Worm (Caenorhabditis elegans): ENCODE results near the gene rig-4.

Gene rig-4

DNA sequence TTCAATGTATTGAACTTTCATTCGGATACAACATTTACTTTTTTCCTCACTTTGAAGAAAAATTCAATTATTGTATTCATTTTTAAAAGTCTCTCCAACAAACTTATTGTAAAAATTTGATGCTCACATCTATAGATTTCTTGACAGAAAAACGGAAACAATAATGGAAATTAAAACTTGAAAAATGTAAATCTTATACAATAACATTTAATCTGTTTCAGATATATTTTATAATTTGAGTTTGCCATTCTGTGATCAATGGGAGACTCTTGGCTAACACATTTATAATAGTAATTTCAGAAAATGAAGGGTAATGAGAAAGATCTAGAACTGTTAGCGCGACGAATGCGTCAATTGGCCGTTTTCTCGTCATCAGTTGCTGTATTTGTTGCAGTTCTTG, 15.5 kb downstream of the rig-4 start, which contains the start of gene col-115:
TSS of gene col-115 (plus strand) at position 301 of the 400 bp plus-strand sequence.
- TF ChIP-seq tlf-1 (GFP tag; optimal IDR thresholded peaks at IDR 0.05) (no peak), mes-4 (tag; optimal IDR thresholded peaks at IDR 0.05) (no peak), aptf-2 (GFP tag; conservative IDR thresholded peaks at IDR 0.05) (no peak), nfya-1 (tag; optimal IDR thresholded peaks at IDR 0.05; ENCODE audit: borderline replicate concordance, insufficient read depth) (no peak), attf-3 (GFP tag; conservative IDR thresholded peaks at IDR 0.05) (no peak), madf-8 (GFP tag; conservative IDR thresholded peaks at IDR 0.05) (no peak), ets-4 (GFP tag; optimal IDR thresholded peaks at IDR 0.05) (no peak), ztf-22 (GFP tag; optimal IDR thresholded peaks at IDR 0.05) (no peak), ztf-26 (tag; optimal IDR thresholded peaks at IDR 0.05) (no peak), Y56A3A.18 (GFP tag; IDR thresholded peaks at IDR 0.05) (no peak), aptf-3 (GFP tag; IDR thresholded peaks at IDR 0.05) (no peak), snpc-3.4 (tag; optimal IDR thresholded peaks at IDR 0.05) (no peak), xnd-1 (tag; optimal IDR thresholded peaks at IDR 0.05) (no peak), hmg-20 (GFP tag; IDR thresholded peaks at IDR 0.05) (no peak), ceh-27 (GFP tag; optimal IDR thresholded peaks at IDR 0.05) (no peak), lin-40 (tag; optimal IDR thresholded peaks at IDR 0.05) (no peak), C06A6.2 (GFP tag; conservative IDR thresholded peaks at IDR 0.05) (no peak), F37B4.10 (GFP tag; IDR thresholded peaks at IDR 0.05) (no peak)

DNA sequence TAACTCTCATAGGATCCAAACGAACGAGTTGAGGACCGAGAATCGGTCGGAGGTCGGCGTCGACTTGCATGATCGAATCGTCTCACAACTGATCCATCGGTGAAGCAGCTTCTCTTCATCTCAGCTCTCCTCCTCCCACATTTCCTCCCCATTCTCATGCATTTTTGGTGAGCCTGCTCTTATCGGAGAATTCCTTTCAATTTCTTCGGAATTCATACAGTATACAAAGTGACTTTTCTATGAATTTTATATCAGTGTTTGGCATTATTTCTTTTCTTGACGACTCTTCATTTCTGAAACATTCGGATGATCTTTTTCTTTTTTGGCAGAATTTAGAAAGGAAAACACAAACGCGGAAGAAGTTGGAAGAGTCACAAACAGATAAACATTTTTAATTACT, 16.8 kb downstream of the rig-4 start, which contains the start of gene mec-17:
TSS of gene mec-17 (minus strand) at position 101 of the 400 bp plus-strand sequence.
- TF ChIP-seq F49E8.2 (tag; optimal IDR thresholded peaks at IDR 0.05; ENCODE audit: insufficient read depth): no peak
- TF ChIP-seq hlh-12 (tag; optimal IDR thresholded peaks at IDR 0.05): no peak
- TF ChIP-seq mcd-1 (GFP tag; IDR thresholded peaks at IDR 0.05): no peak
- TF ChIP-seq let-607 (tag; optimal IDR thresholded peaks at IDR 0.05): no peak

DNA sequence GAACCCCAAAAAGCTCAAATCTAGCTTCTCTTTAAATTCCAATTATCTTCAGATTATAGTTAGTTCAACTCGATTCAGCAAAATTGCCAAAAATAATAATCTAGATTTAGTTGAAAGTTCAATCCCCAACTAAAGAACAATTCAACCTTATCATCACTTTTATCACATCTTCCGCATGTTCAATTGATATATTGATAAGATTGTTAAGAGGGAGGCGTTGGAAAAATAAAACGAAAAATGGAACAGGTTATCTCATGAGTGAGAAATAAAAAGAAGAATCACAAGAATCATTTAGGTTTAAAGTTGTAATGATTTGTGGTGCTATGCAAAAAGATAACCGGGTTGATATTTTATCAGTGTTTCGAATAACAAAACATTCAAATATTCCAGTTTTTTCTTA, 18.2 kb downstream of the rig-4 start:
- TF ChIP-seq efl-1 (GFP tag; optimal IDR thresholded peaks at IDR 0.05) (no peak), C17E4.6 (GFP tag; IDR thresholded peaks at IDR 0.05) (no peak), K11D2.4 (GFP tag; IDR thresholded peaks at IDR 0.05) (no peak), akir-1 (GFP tag; optimal IDR thresholded peaks at IDR 0.05) (no peak), unc-62 (GFP tag; optimal IDR thresholded peaks at IDR 0.05) (no peak), xnd-1 (tag; optimal IDR thresholded peaks at IDR 0.05) (no peak), ama-1 (optimal IDR thresholded peaks at IDR 0.05) (no peak), ama-1 (GFP tag; optimal IDR thresholded peaks at IDR 0.05) (no peak), B0336.3 (GFP tag; IDR thresholded peaks at IDR 0.05) (no peak), Y56A3A.18 (GFP tag; IDR thresholded peaks at IDR 0.05) (no peak), gei-17 (GFP tag; optimal IDR thresholded peaks at IDR 0.05) (no peak), ceh-27 (GFP tag; optimal IDR thresholded peaks at IDR 0.05) (no peak)

DNA sequence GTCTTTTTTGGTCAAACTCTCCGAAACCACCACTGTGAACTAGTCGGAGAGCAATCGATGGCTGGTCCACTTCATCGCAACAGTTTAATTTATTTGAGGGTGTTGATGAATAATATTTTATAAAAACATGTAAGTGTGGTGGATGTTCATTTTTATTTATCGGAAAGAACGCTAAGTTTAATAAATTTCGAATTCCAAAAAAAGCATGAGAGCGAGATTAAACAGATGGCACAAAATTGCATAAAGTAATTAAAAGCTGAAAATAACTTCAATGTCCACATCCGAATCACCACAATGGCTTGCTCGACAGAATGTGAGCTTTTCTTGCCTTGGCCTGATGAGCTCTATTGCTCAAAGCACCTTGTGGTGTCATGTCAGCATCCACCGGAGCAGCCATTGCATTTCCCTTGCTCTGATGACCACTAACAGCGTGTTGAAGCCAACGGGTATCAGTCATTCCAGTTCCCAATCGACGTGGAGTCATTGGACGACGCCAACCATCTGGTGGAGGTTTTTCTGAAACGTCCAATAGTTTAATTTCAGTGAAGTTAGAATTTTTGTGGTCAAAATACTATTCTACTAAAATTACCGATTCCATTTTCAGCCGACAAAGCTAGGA, 20.1 kb downstream of the rig-4 start:
- TF ChIP-seq pbrm-1 (GFP tag; IDR thresholded peaks at IDR 0.05) (peak; percentile 16; the same call in 1 of the 2 replicates), efl-1 (GFP tag; optimal IDR thresholded peaks at IDR 0.05) (no peak), D2030.7 (GFP tag; IDR thresholded peaks at IDR 0.05) (0 out of 2 replicates have a peak, but pooled peaks have one; percentile 28), sea-2 (GFP tag; IDR thresholded peaks at IDR 0.05) (no peak), nfya-1 (tag; optimal IDR thresholded peaks at IDR 0.05; ENCODE audit: borderline replicate concordance, insufficient read depth) (no peak), aptf-2 (GFP tag; conservative IDR thresholded peaks at IDR 0.05) (0 out of 2 replicates have a peak, but pooled peaks have one; percentile 24), atf-7 (tag; optimal IDR thresholded peaks at IDR 0.05) (peak; percentile 7), madf-6 (GFP tag; IDR thresholded peaks at IDR 0.05) (peak; percentile 55), ceh-100 (GFP tag; IDR thresholded peaks at IDR 0.05) (no peak), B0336.3 (GFP tag; IDR thresholded peaks at IDR 0.05) (peak; percentile 91), athp-1 (tag; optimal IDR thresholded peaks at IDR 0.05) (peak; percentile 16), nfya-2 (GFP tag; IDR thresholded peaks at IDR 0.05) (0 out of 2 replicates have a peak, but pooled peaks have one; percentile 6), chd-7 (tag; optimal IDR thresholded peaks at IDR 0.05) (peak; percentile 45), aptf-3 (GFP tag; IDR thresholded peaks at IDR 0.05) (no peak), sptf-2 (GFP tag; optimal IDR thresholded peaks at IDR 0.05) (no peak), cebp-2 (GFP tag; IDR thresholded peaks at IDR 0.05) (0 out of 2 replicates have a peak, but pooled peaks have one; percentile 6), egl-44 (GFP tag; IDR thresholded peaks at IDR 0.05) (no peak; the same call in 1 of the 2 replicates), K12H6.12 (tag; optimal IDR thresholded peaks at IDR 0.05) (no peak)
